Fruit fly (Drosophila melanogaster) whole organism, adult: ENCODE data around the gene Dbp73D.

ENCODE experiments used
- CG11617 ChIP-seq: fragments of 200-800 bp; sonication (Bioruptor generic); optimal IDR thresholded peaks from 2 replicates; lab custom pipeline; 2017; ENCODE audit warnings: mild to moderate bottlenecking, missing biosample characterization, missing genetic modification reagents, missing genetic modification characterization
- CG14711 ChIP-seq: fragments of 200-800 bp; sonication (Bioruptor generic); optimal IDR thresholded peaks from 2 replicates; lab custom pipeline; 2018; ENCODE audit warnings: missing biosample characterization, mild to moderate bottlenecking, missing genetic modification characterization, moderate library complexity
- CG1620 ChIP-seq: fragments of 200-800 bp; sonication (Bioruptor generic); optimal IDR thresholded peaks from 2 replicates; lab custom pipeline; 2016; ENCODE audit warnings: missing biosample characterization, missing genetic modification characterization
- CG33017 ChIP-seq: fragments of 200-800 bp; sonication (Bioruptor generic); optimal IDR thresholded peaks from 2 replicates; lab custom pipeline; 2018; ENCODE audit warnings: missing biosample characterization, mild to moderate bottlenecking, missing genetic modification characterization, moderate library complexity
- CG7045 ChIP-seq: fragments of 200-800 bp; sonication (Bioruptor generic); optimal IDR thresholded peaks from 2 replicates; lab custom pipeline; 2017; ENCODE audit warnings: missing biosample characterization, mild to moderate bottlenecking, missing genetic modification characterization
- Crg-1 ChIP-seq: fragments of 200-800 bp; sonication (Bioruptor generic); optimal IDR thresholded peaks from 2 replicates; lab custom pipeline; 2016; ENCODE audit warnings: missing biosample characterization, missing genetic modification characterization
- Mnt ChIP-seq: fragments of 200-800 bp; sonication (Bioruptor generic); optimal IDR thresholded peaks from 2 replicates; lab custom pipeline; 2016; ENCODE audit warnings: missing biosample characterization, mild to moderate bottlenecking, missing genetic modification characterization
- bab1 ChIP-seq: fragments of 200-800 bp; sonication (Bioruptor generic); optimal IDR thresholded peaks from 3 replicates; lab custom pipeline; 2019; ENCODE audit warnings: missing biosample characterization, mild to moderate bottlenecking, missing genetic modification characterization, moderate library complexity
- cic ChIP-seq: fragments of 200-800 bp; sonication (Bioruptor generic); optimal IDR thresholded peaks from 2 replicates; lab custom pipeline; 2017; ENCODE audit warnings: missing biosample characterization, mild to moderate bottlenecking, missing genetic modification characterization, moderate library complexity
- cnc ChIP-seq, 2 experiments: fragments of >200 bp; optimal IDR thresholded peaks; 2 replicates each; lab custom pipeline; 2017
- kay ChIP-seq: fragments of 200-800 bp; sonication (Bioruptor generic); peaks from one replicate; lab custom pipeline; 2016; ENCODE audit warnings: missing biosample characterization, missing genetic modification characterization, borderline replicate concordance
- ovo ChIP-seq: fragments of 200-800 bp; sonication (Bioruptor generic); optimal IDR thresholded peaks from 2 replicates; lab custom pipeline; 2016; ENCODE audit warnings: missing biosample characterization, missing genetic modification characterization
- tj ChIP-seq: fragments of 200-800 bp; sonication (Bioruptor generic); optimal IDR thresholded peaks from 3 replicates; lab custom pipeline; 2017; ENCODE audit warnings: missing biosample characterization, mild to moderate bottlenecking, missing genetic modification characterization, moderate library complexity

dm6 chr3L:16697069-16697468, 33.5 kb downstream of the Dbp73D start:
- no peak for TF ChIP-seq Mnt (GFP tag; lab: Kevin White, UChicago)
- TF ChIP-seq kay (GFP tag; lab: Kevin White, UChicago), result peak; percentile 28
- TF ChIP-seq tj (GFP tag; lab: Kevin White, UChicago), result no peak
- no peak for TF ChIP-seq Crg-1 (GFP tag; lab: Kevin White, UChicago)
- TF ChIP-seq ovo (GFP tag; lab: Kevin White, UChicago), result no peak
- TF ChIP-seq CG33017 (tag; lab: Kevin White, UChicago), result no peak
- peak; percentile 8 for TF ChIP-seq CG14711 (tag; lab: Kevin White, UChicago)
- TF ChIP-seq cnc (optimal IDR thresholded peaks at IDR 0.05; lab: Kevin White, UChicago), result no peak
- no peak for TF ChIP-seq bab1 (GFP tag; lab: Kevin White, UChicago)
- no peak for TF ChIP-seq CG1620 (GFP tag; lab: Kevin White, UChicago)
- TF ChIP-seq CG11617 (GFP tag; lab: Kevin White, UChicago), result no peak
- TF ChIP-seq CG7045, result no peak
- no peak for TF ChIP-seq cic (GFP tag; lab: Kevin White, UChicago)
